Fruit fly (Drosophila melanogaster): ENCODE results near the gene CG9286.

CG9286 gene

dm6 chr3R:13831042-13831441, 50.3 kb downstream of the CG9286 start (continued):
- peak; percentile 43 for TF ChIP-seq Lpt (GFP tag; optimal IDR thresholded peaks at IDR 0.05)
- peak; percentile 32 for TF ChIP-seq CG31627 (GFP tag; optimal IDR thresholded peaks at IDR 0.05)
- peak; percentile 17; the same call in 1 of the 2 replicates for TF ChIP-seq Gug (GFP tag; IDR thresholded peaks at IDR 0.05)
- peak; percentile 77 for TF ChIP-seq CG15336 (GFP tag; IDR thresholded peaks at IDR 0.05)
- peak; percentile 20 for TF ChIP-seq Sox14 (GFP tag; optimal IDR thresholded peaks at IDR 0.05)
- TF ChIP-seq CG3919 (GFP tag; optimal IDR thresholded peaks at IDR 0.05), result peak; percentile 25
- TF ChIP-seq CG3032 (tag; optimal IDR thresholded peaks at IDR 0.05), result no peak
- no peak for TF ChIP-seq Eip75B (GFP tag; optimal IDR thresholded peaks at IDR 0.05)
- TF ChIP-seq Eip93F (GFP tag; optimal IDR thresholded peaks at IDR 0.05), result no peak
- no peak for TF ChIP-seq salr (GFP tag; optimal IDR thresholded peaks at IDR 0.05)
- peak; percentile 40 for TF ChIP-seq Hr39 (GFP tag; optimal IDR thresholded peaks at IDR 0.05)
- no peak for TF ChIP-seq CG8319 (GFP tag; optimal IDR thresholded peaks at IDR 0.05)
- peak; percentile 48; the same call in 1 of the 3 replicates for TF ChIP-seq CG6163 (GFP tag; IDR thresholded peaks at IDR 0.05)
- no peak for TF ChIP-seq ss (GFP tag; optimal IDR thresholded peaks at IDR 0.05)
- peak; percentile 36 for TF ChIP-seq pdm3 (GFP tag; optimal IDR thresholded peaks at IDR 0.05)
- TF ChIP-seq CG8632 (GFP tag; optimal IDR thresholded peaks at IDR 0.05), result no peak
- TF ChIP-seq cyc (GFP tag; optimal IDR thresholded peaks at IDR 0.05), result no peak
- TF ChIP-seq Met (GFP tag; optimal IDR thresholded peaks at IDR 0.05), result peak; percentile 10
- no peak for TF ChIP-seq CG6808 (GFP tag; optimal IDR thresholded peaks at IDR 0.05)
- TF ChIP-seq Eip78C (GFP tag), result peak; percentile 73
- TF ChIP-seq Hr4 (GFP tag; optimal IDR thresholded peaks at IDR 0.05), result peak; percentile 91
- peak; percentile 74 for TF ChIP-seq CG8119 (GFP tag; IDR thresholded peaks at IDR 0.05)
- TF ChIP-seq fkh (GFP tag; optimal IDR thresholded peaks at IDR 0.05), result no peak
- TF ChIP-seq CG32006 (GFP tag; optimal IDR thresholded peaks at IDR 0.05), result peak; percentile 72
- TF ChIP-seq svp (GFP tag), result peak; percentile 71
